Fruit fly (Drosophila melanogaster) S2 (cell line): ENCODE results near the gene CG6770.

ENCODE experiments used
- CG8478 ChIP-seq: fragments of >200 bp; optimal IDR thresholded peaks from 2 replicates; lab custom pipeline; 2018
- CTCF ChIP-seq, 2 experiments: fragments of >200 bp; optimal IDR thresholded peaks; 2 replicates each; lab custom pipeline; 2018

DNA sequence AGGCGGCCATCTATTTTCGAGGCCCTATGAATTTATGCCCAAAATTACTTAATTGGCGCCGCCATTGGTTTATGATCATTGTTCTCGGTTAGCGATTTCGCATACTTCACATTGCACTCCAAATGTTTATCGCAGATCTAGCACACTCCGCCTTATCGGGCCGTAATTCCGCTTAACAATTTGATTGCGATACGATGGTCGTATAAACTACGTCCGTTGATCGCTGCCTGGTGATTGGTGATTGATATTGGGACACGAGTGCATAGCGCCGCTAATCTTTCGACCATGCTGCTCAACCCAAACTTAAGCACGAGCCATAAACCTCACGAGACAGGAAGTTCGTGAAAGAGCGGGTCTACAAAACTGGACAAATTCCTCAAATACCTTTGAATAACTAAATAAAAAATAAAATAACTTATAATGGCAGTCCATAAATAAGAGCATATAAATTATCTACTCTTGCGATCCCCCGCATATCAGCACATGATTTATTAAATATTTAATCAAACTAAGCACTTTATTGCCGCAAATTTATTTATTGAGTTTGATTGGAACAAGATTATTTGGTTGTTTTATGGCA is 15.3 kb downstream of the CG6770 start:
- no peak for TF ChIP-seq CTCF (optimal IDR thresholded peaks at IDR 0.05; lab: Kevin White, UChicago)
- no peak for TF ChIP-seq CG8478
